Worm (Caenorhabditis elegans) whole organism, L4 larva: ENCODE results near the gene rme-6.

Experiments
- F10B5.3 ChIP-seq: sonication (generic microtip); optimal IDR thresholded peaks from 2 replicates; lab custom pipeline; 2016; ENCODE audit warnings: mild to moderate bottlenecking, missing genetic modification characterization, missing compliant biosample characterization
- F26F4.8 ChIP-seq: fragments of 200-800 bp; sonication (Bioruptor generic); conservative IDR thresholded peaks from 2 replicates; pipeline ENCODE4 v1.3.6; 2022; ENCODE audit warnings: missing genetic modification characterization, missing compliant biosample characterization
- F37D6.2 ChIP-seq: sonication (generic microtip); optimal IDR thresholded peaks from 2 replicates; lab custom pipeline; 2016; ENCODE audit warnings: mild to moderate bottlenecking, missing genetic modification characterization, missing compliant biosample characterization
- R02D3.7 ChIP-seq: fragments of 150-350 bp; sonication (generic microtip); optimal IDR thresholded peaks from 3 replicates; lab custom pipeline; 2014; ENCODE audit warnings: missing biosample characterization, missing genetic modification characterization
- T20F7.1 ChIP-seq: fragments of 200-800 bp; sonication (Bioruptor generic); optimal IDR thresholded peaks from 2 replicates; lab custom pipeline; 2018; ENCODE audit warnings: mild to moderate bottlenecking, missing genetic modification characterization, missing compliant biosample characterization
- Y5F2A.4 ChIP-seq: fragments of 200-800 bp; sonication (Bioruptor generic); optimal IDR thresholded peaks from 2 replicates; lab custom pipeline; 2018; ENCODE audit warnings: mild to moderate bottlenecking, missing genetic modification characterization, missing compliant biosample characterization
- ZK546.5 ChIP-seq, 2 experiments: sonication (generic microtip); optimal IDR thresholded peaks; 2 replicates each; lab custom pipeline; 2017; ENCODE audit warnings: missing biosample characterization in 2 of 2, missing genetic modification characterization in 2 of 2
- aly-2 ChIP-seq: sonication (generic microtip); optimal IDR thresholded peaks from 2 replicates; lab custom pipeline; 2018; ENCODE audit warnings: missing biosample characterization, missing genetic modification characterization
- ama-1 ChIP-seq: fragments of 150-350 bp; optimal IDR thresholded peaks from 2 replicates; lab custom pipeline; 2014; ENCODE audit warnings: inconsistent platforms, mixed read lengths
- attf-4 ChIP-seq: sonication (generic microtip); optimal IDR thresholded peaks from 3 replicates; lab custom pipeline; 2017; ENCODE audit warnings: missing biosample characterization, missing genetic modification characterization
- ceh-32 ChIP-seq: sonication (generic microtip); optimal IDR thresholded peaks from 2 replicates; lab custom pipeline; 2016; ENCODE audit warnings: mild to moderate bottlenecking, missing genetic modification characterization, missing compliant biosample characterization; ENCODE audit not compliant: poor library complexity
- ceh-44 ChIP-seq: fragments of 200-800 bp; sonication (Bioruptor generic); IDR thresholded peaks from 2 replicates; pipeline ENCODE4 v1.3.6; 2022; ENCODE audit warnings: missing genetic modification reagents, missing genetic modification characterization, missing compliant biosample characterization
- ces-1 ChIP-seq: fragments of 150-350 bp; sonication (generic microtip); optimal IDR thresholded peaks from 4 replicates; lab custom pipeline; 2014; ENCODE audit warnings: missing biosample characterization, missing genetic modification reagents, missing genetic modification characterization
- ctbp-1 ChIP-seq: fragments of 200-800 bp; sonication (Bioruptor generic); IDR thresholded peaks from 2 replicates; pipeline ENCODE4 v1.3.6; 2022; ENCODE audit warnings: missing genetic modification reagents, missing genetic modification characterization, missing compliant biosample characterization
- daf-12 ChIP-seq: fragments of 150-350 bp; optimal IDR thresholded peaks from 2 replicates; lab custom pipeline; 2014; ENCODE audit warnings: missing biosample characterization, missing genetic modification reagents, missing genetic modification characterization
- daf-16 ChIP-seq, 3 experiments: sonication (generic microtip); optimal IDR thresholded peaks; 2 replicates each; lab custom pipeline; 2016 to 2017; ENCODE audit warnings: missing genetic modification characterization in 3 of 3, missing genetic modification reagents in 3 of 3, mild to moderate bottlenecking in 2 of 3, missing compliant biosample characterization in 2 of 3, missing biosample characterization in 1 of 3, moderate library complexity in 1 of 3
- daf-19 ChIP-seq: fragments of 200-800 bp; sonication (Bioruptor generic); conservative IDR thresholded peaks from 2 replicates; pipeline ENCODE4 v1.3.6; 2022; ENCODE audit warnings: missing genetic modification characterization, missing compliant biosample characterization
- fkh-10 ChIP-seq: fragments of 150-350 bp; optimal IDR thresholded peaks from 2 replicates; lab custom pipeline; 2014; ENCODE audit warnings: missing biosample characterization, missing genetic modification reagents, missing genetic modification characterization
- gei-8 ChIP-seq: fragments of 200-800 bp; sonication (Bioruptor generic); optimal IDR thresholded peaks from 2 replicates; lab custom pipeline; 2018; ENCODE audit warnings: mild to moderate bottlenecking, missing genetic modification characterization, missing compliant biosample characterization
- hif-1 ChIP-seq, 2 experiments: sonication (generic microtip); optimal IDR thresholded peaks; 2 replicates each; lab custom pipeline; 2016 to 2017; ENCODE audit warnings: missing compliant biosample characterization in 2 of 2, missing genetic modification characterization in 2 of 2, missing genetic modification reagents in 2 of 2, missing genotype in 2 of 2, mild to moderate bottlenecking in 1 of 2
- hlh-30 ChIP-seq: sonication (generic microtip); optimal IDR thresholded peaks from 2 replicates; lab custom pipeline; 2017; ENCODE audit warnings: antibody characterized with exemption, mild to moderate bottlenecking, missing genetic modification characterization, missing compliant biosample characterization; ENCODE audit not compliant: insufficient read depth
- lin-15B ChIP-seq: fragments of 150-350 bp; sonication (generic microtip); optimal IDR thresholded peaks from 3 replicates; lab custom pipeline; 2014; ENCODE audit warnings: missing biosample characterization, missing genetic modification characterization
- lsy-2 ChIP-seq, 2 experiments: fragments of 150-350 bp in 1 of 2; sonication (generic microtip) in 1 of 2; optimal IDR thresholded peaks; 2 replicates each; lab custom pipeline; 2014 to 2017; ENCODE audit warnings: missing biosample characterization in 2 of 2, missing genetic modification characterization in 2 of 2
- mep-1 ChIP-seq: fragments of 150-350 bp; sonication (generic microtip); optimal IDR thresholded peaks from 3 replicates; lab custom pipeline; 2014; ENCODE audit warnings: missing biosample characterization, missing genetic modification characterization
- mes-2 ChIP-seq: sonication (generic microtip); optimal IDR thresholded peaks from 2 replicates; lab custom pipeline; 2016; ENCODE audit warnings: missing genotype, mild to moderate bottlenecking, missing genetic modification characterization, missing compliant biosample characterization; ENCODE audit not compliant: poor library complexity, severe bottlenecking
- nhr-11 ChIP-seq: fragments of 150-350 bp; optimal IDR thresholded peaks from 2 replicates; lab custom pipeline; 2014; ENCODE audit warnings: missing biosample characterization, missing genetic modification characterization
- nhr-48 ChIP-seq: sonication (generic microtip); optimal IDR thresholded peaks from 2 replicates; lab custom pipeline; 2016; ENCODE audit warnings: mild to moderate bottlenecking, missing genetic modification characterization, missing compliant biosample characterization
- nhr-6 ChIP-seq: fragments of 150-350 bp; optimal IDR thresholded peaks from 2 replicates; lab custom pipeline; 2014; ENCODE audit warnings: missing biosample characterization, missing genetic modification characterization
- pqm-1 ChIP-seq: sonication (generic microtip); optimal IDR thresholded peaks from 2 replicates; lab custom pipeline; 2017; ENCODE audit warnings: missing biosample characterization, missing genetic modification characterization
- spr-1 ChIP-seq: sonication (generic microtip); optimal IDR thresholded peaks from 2 replicates; lab custom pipeline; 2016; ENCODE audit warnings: mild to moderate bottlenecking, missing genetic modification characterization, missing compliant biosample characterization
- tag-97 ChIP-seq: fragments of 200-800 bp; sonication (Bioruptor generic); IDR thresholded peaks from 2 replicates; pipeline ENCODE4 v1.3.6; 2022; ENCODE audit warnings: missing genetic modification characterization, missing compliant biosample characterization
- tra-1 ChIP-seq: fragments of 200-800 bp; sonication (Bioruptor generic); IDR thresholded peaks from 2 replicates; pipeline ENCODE4 v1.3.6; 2022; ENCODE audit warnings: missing genetic modification reagents, missing genetic modification characterization, missing compliant biosample characterization
- unc-62 ChIP-seq, 3 experiments: fragments of 150-350 bp in 1 of 3; sonication (generic microtip); optimal IDR thresholded peaks in 2 of 3; peaks in 1 of 3; 1 replicate in 1 of 3; 2 replicates in 2 of 3; lab custom pipeline; 2014 to 2017; ENCODE audit warnings: missing biosample characterization in 3 of 3, missing genetic modification characterization in 3 of 3, missing genetic modification reagents in 3 of 3, missing genotype in 1 of 3
- zag-1 ChIP-seq: fragments of 150-350 bp; optimal IDR thresholded peaks from 2 replicates; lab custom pipeline; 2014; ENCODE audit warnings: missing biosample characterization, missing genetic modification characterization
- zip-2 ChIP-seq: fragments of 150-350 bp; optimal IDR thresholded peaks from 2 replicates; lab custom pipeline; 2014; ENCODE audit warnings: missing biosample characterization, missing genetic modification characterization

The rme-6 gene

ce11 chrX:1103702-1104262, 6.8 kb downstream of the rme-6 start, which contains the start of gene ife-4 (continued):
- peak; percentile 71 for TF ChIP-seq mes-2 (tag; lab: Kevin White, UChicago)
- TF ChIP-seq F26F4.8 (GFP tag; lab: Robert Waterston, UW), result no peak
- TF ChIP-seq F37D6.2 (tag; lab: Kevin White, UChicago), result peak; percentile 1
- no peak for TF ChIP-seq tag-97 (GFP tag; lab: Robert Waterston, UW)
- TF ChIP-seq lin-15B, result no peak
- TF ChIP-seq T20F7.1 (GFP tag; lab: Kevin White, UChicago), result no peak
- TF ChIP-seq ama-1 (lab: Kevin White, UChicago), result no peak
- no peak for TF ChIP-seq zag-1 (tag; lab: Kevin White, UChicago)
- peak; percentile 74 for TF ChIP-seq mep-1 (tag; lab: Kevin White, UChicago)
- no peak for TF ChIP-seq ZK546.5 (tag; optimal IDR thresholded peaks at IDR 0.05; lab: Kevin White, UChicago)
- TF ChIP-seq tra-1 (GFP tag; lab: Robert Waterston, UW), result no peak
- TF ChIP-seq nhr-6 (tag; lab: Kevin White, UChicago), result peak; percentile 72
- TF ChIP-seq lsy-2 (tag; optimal IDR thresholded peaks at IDR 0.05; lab: Kevin White, UChicago), result peak in 1 of 2 experiments; percentile 49
- TF ChIP-seq fkh-10 (GFP tag; lab: Kevin White, UChicago), result no peak
- TF ChIP-seq Y5F2A.4 (GFP tag; lab: Kevin White, UChicago), result no peak
- TF ChIP-seq unc-62 (GFP tag; optimal IDR thresholded peaks at IDR 0.05 in 1 of 2; lab: Kevin White, UChicago), result no peak
- TF ChIP-seq unc-62 (tag; optimal IDR thresholded peaks at IDR 0.05; lab: Kevin White, UChicago), result no peak
- TF ChIP-seq hif-1 (tag; optimal IDR thresholded peaks at IDR 0.05; lab: Kevin White, UChicago), result peak in 1 of 2 experiments; percentile 13
- peak; percentile 25 for TF ChIP-seq hlh-30 (tag; lab: Kevin White, UChicago)
- no peak for TF ChIP-seq daf-12
- TF ChIP-seq R02D3.7 (tag; lab: Kevin White, UChicago), result no peak

ce11 chrX:1107758-1108157, 10.8 kb downstream of the rme-6 start, which contains the start of gene C05D9.4:
Gene C05D9.4, plus strand, starts transcription at chrX:1108058.
- TF ChIP-seq daf-16 (GFP tag; optimal IDR thresholded peaks at IDR 0.05; lab: Kevin White, UChicago) (no peak), daf-16 (tag; optimal IDR thresholded peaks at IDR 0.05; lab: Kevin White, UChicago) (no peak), ceh-32 (no peak), F10B5.3 (tag; lab: Kevin White, UChicago) (no peak), aly-2 (tag; lab: Kevin White, UChicago) (no peak), gei-8 (no peak), mep-1 (tag; lab: Kevin White, UChicago) (no peak), attf-4 (tag; lab: Kevin White, UChicago) (no peak), ctbp-1 (GFP tag; lab: Robert Waterston, UW) (no peak), ces-1 (GFP tag; lab: Kevin White, UChicago) (no peak), spr-1 (tag; lab: Kevin White, UChicago) (no peak), nhr-48 (tag; lab: Kevin White, UChicago) (no peak), zip-2 (no peak), daf-19 (GFP tag; lab: Robert Waterston, UW) (no peak), zag-1 (tag; lab: Kevin White, UChicago) (no peak), ceh-44 (GFP tag; lab: Robert Waterston, UW) (no peak)

ce11 chrX:1108874-1109273, 11.9 kb downstream of the rme-6 start:
- TF ChIP-seq pqm-1 (tag; lab: Kevin White, UChicago) (no peak), nhr-11 (peak; percentile 26), unc-62 (GFP tag; optimal IDR thresholded peaks at IDR 0.05 in 1 of 2; lab: Kevin White, UChicago) (peak in 1 of 2 experiments; percentile 91), unc-62 (tag; optimal IDR thresholded peaks at IDR 0.05; lab: Kevin White, UChicago) (no peak), daf-16 (GFP tag; optimal IDR thresholded peaks at IDR 0.05; lab: Kevin White, UChicago) (peak in 1 of 2 experiments; percentile 56), daf-16 (tag; optimal IDR thresholded peaks at IDR 0.05; lab: Kevin White, UChicago) (no peak)
